Worm (Caenorhabditis elegans) whole organism, midembryonic: ENCODE results near the gene cap-1.

ENCODE experiments used
- T22C8.4 ChIP-seq: fragments of 200-800 bp; sonication (Bioruptor generic); IDR thresholded peaks from 2 replicates; pipeline ENCODE4 v1.3.6; 2022; ENCODE audit warnings: missing genetic modification characterization, missing compliant biosample characterization
- flt-1 ChIP-seq: fragments of 200-800 bp; sonication (Bioruptor generic); IDR thresholded peaks from 2 replicates; pipeline ENCODE4 v1.3.6; 2022; ENCODE audit warnings: missing genetic modification characterization, missing compliant biosample characterization
- med-1 ChIP-seq: sonication (generic microtip); optimal IDR thresholded peaks from 2 replicates; lab custom pipeline; 2017; ENCODE audit warnings: missing genetic modification characterization, mild to moderate bottlenecking, missing compliant biosample characterization, antibody characterized with exemption, missing genetic modification reagents; ENCODE audit not compliant: insufficient read depth
- tab-1 ChIP-seq: fragments of 200-800 bp; sonication (Bioruptor generic); IDR thresholded peaks from 2 replicates; pipeline ENCODE4 v1.3.6; 2022; ENCODE audit warnings: missing genetic modification characterization, missing compliant biosample characterization
- ztf-23 ChIP-seq: fragments of 200-800 bp; sonication (Bioruptor generic); IDR thresholded peaks from 2 replicates; pipeline ENCODE4 v1.3.6; 2022; ENCODE audit warnings: missing genetic modification reagents, missing genetic modification characterization, missing compliant biosample characterization
- ztf-29 ChIP-seq: fragments of 200-800 bp; sonication (Bioruptor generic); IDR thresholded peaks from 2 replicates; pipeline ENCODE4 v1.3.6; 2022; ENCODE audit warnings: missing genetic modification reagents, missing genetic modification characterization, missing compliant biosample characterization

DNA sequence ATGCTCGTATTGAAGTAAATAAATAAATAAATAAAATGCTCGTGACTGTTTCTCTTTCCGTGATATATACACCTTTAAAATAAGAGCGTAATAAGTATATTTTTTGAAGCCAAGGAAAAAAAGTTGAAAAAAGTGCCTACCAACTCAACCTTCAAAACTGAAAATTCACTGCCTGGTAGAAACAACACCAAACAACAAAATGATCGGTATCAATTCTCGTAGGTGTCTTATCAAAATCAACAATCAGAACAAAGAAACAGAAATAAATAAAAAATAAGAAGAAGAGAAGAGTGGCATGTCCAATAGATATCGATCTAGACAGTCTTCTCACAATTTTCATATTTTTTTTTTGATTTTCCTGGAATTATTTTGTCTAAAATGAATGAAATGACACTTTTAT lies 13.9 kb upstream of the cap-1 start, which contains the start of gene afmd-1:
- TF ChIP-seq T22C8.4 (GFP tag; lab: Robert Waterston, UW) (no peak), med-1 (GFP tag; lab: Kevin White, UChicago) (no peak), flt-1 (GFP tag; lab: Robert Waterston, UW) (no peak), tab-1 (GFP tag; lab: Robert Waterston, UW) (no peak), ztf-29 (no peak), ztf-23 (GFP tag; lab: Robert Waterston, UW) (no peak)
